Worm (Caenorhabditis elegans) whole organism, mixed stage, embryonic: ENCODE data around the gene F13H8.11.

Experiments
- M03D4.4 ChIP-seq: sonication (generic microtip); optimal IDR thresholded peaks from 2 replicates; lab custom pipeline; 2017; ENCODE audit warnings: mild to moderate bottlenecking, missing genetic modification characterization, missing compliant biosample characterization
- bed-3 ChIP-seq: fragments of 200-800 bp; sonication (Bioruptor generic); optimal IDR thresholded peaks from 3 replicates; lab custom pipeline; 2018; ENCODE audit warnings: mild to moderate bottlenecking, missing genetic modification characterization, moderate library complexity, missing compliant biosample characterization
- ces-1 ChIP-seq: fragments of 150-350 bp; optimal IDR thresholded peaks from 2 replicates; lab custom pipeline; 2014; ENCODE audit warnings: missing biosample characterization, missing genetic modification reagents, missing genetic modification characterization
- cnd-1 ChIP-seq: fragments of 200-800 bp; sonication (Bioruptor generic); optimal IDR thresholded peaks from 2 replicates; lab custom pipeline; 2018; ENCODE audit warnings: mild to moderate bottlenecking, missing genetic modification characterization, missing compliant biosample characterization
- flh-1 ChIP-seq: fragments of 200-800 bp; sonication (Bioruptor generic); optimal IDR thresholded peaks from 2 replicates; lab custom pipeline; 2018; ENCODE audit warnings: mild to moderate bottlenecking, missing genetic modification characterization, moderate library complexity, missing compliant biosample characterization
- lin-13 ChIP-seq: fragments of 150-350 bp; optimal IDR thresholded peaks from 2 replicates; lab custom pipeline; 2014; ENCODE audit warnings: missing biosample characterization, missing genetic modification characterization
- lin-32 ChIP-seq: fragments of 200-800 bp; sonication (Bioruptor generic); optimal IDR thresholded peaks from 2 replicates; lab custom pipeline; 2018; ENCODE audit warnings: mild to moderate bottlenecking, missing genetic modification characterization, missing compliant biosample characterization
- lsy-2 ChIP-seq: fragments of 150-350 bp; optimal IDR thresholded peaks from 2 replicates; lab custom pipeline; 2014; ENCODE audit warnings: missing biosample characterization, missing genetic modification characterization
- mab-5 ChIP-seq: fragments of 150-350 bp; optimal IDR thresholded peaks from 2 replicates; lab custom pipeline; 2014; ENCODE audit warnings: missing biosample characterization, missing genetic modification characterization
- mep-1 ChIP-seq: fragments of 150-350 bp; optimal IDR thresholded peaks from 2 replicates; lab custom pipeline; 2017; ENCODE audit warnings: missing biosample characterization, missing genetic modification reagents, missing genetic modification characterization, inconsistent platforms
- nhr-2 ChIP-seq: fragments of 150-350 bp; optimal IDR thresholded peaks from 2 replicates; lab custom pipeline; 2014; ENCODE audit warnings: missing biosample characterization, missing genetic modification characterization
- nhr-76 ChIP-seq: sonication (generic microtip); optimal IDR thresholded peaks from 2 replicates; lab custom pipeline; 2017; ENCODE audit warnings: missing biosample characterization, missing genetic modification characterization
- pha-4 ChIP-seq: fragments of 150-350 bp; optimal IDR thresholded peaks from 2 replicates; lab custom pipeline; 2018; ENCODE audit warnings: missing biosample characterization, missing genetic modification reagents, missing genetic modification characterization
- snpc-4 ChIP-seq: fragments of 150-350 bp; optimal IDR thresholded peaks from 2 replicates; lab custom pipeline; 2014; ENCODE audit warnings: missing biosample characterization, missing genetic modification characterization
- sptf-1 ChIP-seq: sonication (generic microtip); optimal IDR thresholded peaks from 2 replicates; lab custom pipeline; 2017; ENCODE audit warnings: mild to moderate bottlenecking, missing genetic modification characterization, moderate library complexity, missing compliant biosample characterization
- unc-120 ChIP-seq: sonication (generic microtip); optimal IDR thresholded peaks from 2 replicates; lab custom pipeline; 2017; ENCODE audit warnings: missing genetic modification characterization, missing compliant biosample characterization; ENCODE audit not compliant: poor library complexity, severe bottlenecking
- unc-39 ChIP-seq: fragments of 150-350 bp; optimal IDR thresholded peaks from 2 replicates; lab custom pipeline; 2014; ENCODE audit warnings: missing biosample characterization, missing genetic modification characterization
- unc-62 ChIP-seq: fragments of 150-350 bp; optimal IDR thresholded peaks from 2 replicates; lab custom pipeline; 2014; ENCODE audit warnings: missing biosample characterization, missing genetic modification reagents, missing genetic modification characterization
- zip-8 ChIP-seq: fragments of 150-350 bp; optimal IDR thresholded peaks from 2 replicates; lab custom pipeline; 2014; ENCODE audit warnings: missing biosample characterization, missing genetic modification characterization

Gene F13H8.11

ce11 chrII:6219346-6219745 lies 40.5 kb downstream of the F13H8.11 start, which contains the start of gene mks-2:
Gene mks-2, minus strand, starts transcription at chrII:6219446.
- TF ChIP-seq unc-62 (no peak), nhr-2 (tag; lab: Kevin White, UChicago) (no peak), unc-120 (tag; lab: Kevin White, UChicago) (no peak), pha-4 (no peak), snpc-4 (no peak), M03D4.4 (tag; lab: Kevin White, UChicago) (no peak), unc-39 (no peak), mab-5 (no peak), lin-13 (no peak), lsy-2 (tag; lab: Kevin White, UChicago) (no peak), cnd-1 (tag; lab: Kevin White, UChicago) (no peak), mep-1 (no peak), bed-3 (GFP tag; lab: Kevin White, UChicago) (no peak)

ce11 chrII:6208116-6208515 lies 51.7 kb downstream of the F13H8.11 start, which contains the start of gene daf-37:
Gene daf-37, minus strand, starts transcription at chrII:6208216.
- TF ChIP-seq unc-39 (no peak), flh-1 (GFP tag; lab: Kevin White, UChicago) (no peak), lin-32 (GFP tag; lab: Kevin White, UChicago) (no peak), zip-8 (tag; lab: Kevin White, UChicago) (no peak), lsy-2 (tag; lab: Kevin White, UChicago) (no peak), sptf-1 (tag; lab: Kevin White, UChicago) (no peak), snpc-4 (no peak), ces-1 (GFP tag; lab: Kevin White, UChicago) (no peak), unc-120 (tag; lab: Kevin White, UChicago) (no peak), unc-62 (no peak), nhr-76 (no peak)
